Worm (Caenorhabditis elegans) whole organism, L4 larva: ENCODE data around the gene rib-2.

Source experiments
- F49E8.2 ChIP-seq: sonication (generic microtip); optimal IDR thresholded peaks from 2 replicates; lab custom pipeline; 2016; ENCODE audit warnings: missing compliant biosample characterization, mild to moderate bottlenecking, missing genetic modification characterization, borderline replicate concordance
- R02D3.7 ChIP-seq: fragments of 150-350 bp; sonication (generic microtip); optimal IDR thresholded peaks from 3 replicates; lab custom pipeline; 2014; ENCODE audit warnings: missing biosample characterization, missing genetic modification characterization
- Y105C5A.15 ChIP-seq: fragments of 200-800 bp; sonication (Bioruptor generic); IDR thresholded peaks from 2 replicates; pipeline ENCODE4 v1.3.6; 2022; ENCODE audit warnings: missing genetic modification characterization, missing compliant biosample characterization
- ceh-62 ChIP-seq: sonication (generic microtip); optimal IDR thresholded peaks from 2 replicates; lab custom pipeline; 2017; ENCODE audit warnings: missing biosample characterization, missing genetic modification characterization
- dpl-1 ChIP-seq: fragments of 150-350 bp; optimal IDR thresholded peaks from 2 replicates; lab custom pipeline; 2014; ENCODE audit warnings: missing biosample characterization, missing genetic modification reagents, missing genetic modification characterization
- hmg-1.1 ChIP-seq: fragments of 200-800 bp; sonication (Bioruptor generic); IDR thresholded peaks from 2 replicates; pipeline ENCODE4 v1.3.6; 2022; ENCODE audit warnings: missing genetic modification reagents, missing genetic modification characterization, missing compliant biosample characterization
- lin-15B ChIP-seq: fragments of 150-350 bp; sonication (generic microtip); optimal IDR thresholded peaks from 3 replicates; lab custom pipeline; 2014; ENCODE audit warnings: missing biosample characterization, missing genetic modification characterization
- mdt-29 ChIP-seq: fragments of 200-800 bp; sonication (Bioruptor generic); IDR thresholded peaks from 2 replicates; pipeline ENCODE4 v1.3.6; 2022; ENCODE audit warnings: missing genetic modification reagents, missing genetic modification characterization, missing compliant biosample characterization
- nhr-28 ChIP-seq: fragments of 150-350 bp; optimal IDR thresholded peaks from 2 replicates; lab custom pipeline; 2014; ENCODE audit warnings: missing biosample characterization, missing genetic modification characterization
- nhr-48 ChIP-seq: sonication (generic microtip); optimal IDR thresholded peaks from 2 replicates; lab custom pipeline; 2016; ENCODE audit warnings: mild to moderate bottlenecking, missing genetic modification characterization, missing compliant biosample characterization
- saeg-2 ChIP-seq: fragments of 200-800 bp; sonication (Bioruptor generic); IDR thresholded peaks from 2 replicates; pipeline ENCODE4 v1.3.6; 2022; ENCODE audit warnings: missing genetic modification reagents, missing genetic modification characterization, missing compliant biosample characterization
- snpc-4 ChIP-seq: fragments of 150-350 bp; optimal IDR thresholded peaks from 2 replicates; lab custom pipeline; 2014; ENCODE audit warnings: missing biosample characterization, missing genetic modification characterization
- unc-130 ChIP-seq: sonication (generic microtip); optimal IDR thresholded peaks from 2 replicates; lab custom pipeline; 2016; ENCODE audit warnings: missing genetic modification reagents, missing genetic modification characterization, missing compliant biosample characterization

- TF ChIP-seq unc-130 (GFP tag; lab: Kevin White, UChicago), result no peak
- TF ChIP-seq nhr-28, result peak; percentile 88
- TF ChIP-seq Y105C5A.15 (GFP tag; lab: Robert Waterston, UW), result no peak
- no peak for TF ChIP-seq snpc-4 (tag; lab: Kevin White, UChicago)
- no peak for TF ChIP-seq hmg-1.1 (GFP tag; lab: Robert Waterston, UW)
- TF ChIP-seq lin-15B (tag; lab: Kevin White, UChicago), result no peak
- TF ChIP-seq F49E8.2 (tag; lab: Kevin White, UChicago), result no peak
- TF ChIP-seq ceh-62, result no peak
- TF ChIP-seq nhr-48 (tag; lab: Kevin White, UChicago), result no peak
- TF ChIP-seq saeg-2, result no peak
- TF ChIP-seq R02D3.7 (tag; lab: Kevin White, UChicago), result no peak
- TF ChIP-seq dpl-1 (GFP tag; lab: Kevin White, UChicago), result no peak
- TF ChIP-seq mdt-29, result 0 out of 2 replicates have a peak, but pooled peaks have one; percentile 23
These were observed 24.5 kb upstream of the rib-2 start for ce11 chrIII:10718078-10718477.
